Worm (Caenorhabditis elegans): Measurements from ENCODE around the gene ubc-22.

- no peak for TF ChIP-seq hlh-1 (tag; optimal IDR thresholded peaks at IDR 0.05)
- no peak for TF ChIP-seq tbx-8 (GFP tag; optimal IDR thresholded peaks at IDR 0.05)
- no peak for TF ChIP-seq lin-13 (tag; optimal IDR thresholded peaks at IDR 0.05)
- TF ChIP-seq nhr-76 (tag; optimal IDR thresholded peaks at IDR 0.05): no peak
- TF ChIP-seq unc-62 (GFP tag; optimal IDR thresholded peaks at IDR 0.05): no peak
Observed at ce11 chrX:8874748-8875147, 5.8 kb upstream of the ubc-22 start, which contains the start of gene C06E2.1.
